In the genomic region with DNA sequence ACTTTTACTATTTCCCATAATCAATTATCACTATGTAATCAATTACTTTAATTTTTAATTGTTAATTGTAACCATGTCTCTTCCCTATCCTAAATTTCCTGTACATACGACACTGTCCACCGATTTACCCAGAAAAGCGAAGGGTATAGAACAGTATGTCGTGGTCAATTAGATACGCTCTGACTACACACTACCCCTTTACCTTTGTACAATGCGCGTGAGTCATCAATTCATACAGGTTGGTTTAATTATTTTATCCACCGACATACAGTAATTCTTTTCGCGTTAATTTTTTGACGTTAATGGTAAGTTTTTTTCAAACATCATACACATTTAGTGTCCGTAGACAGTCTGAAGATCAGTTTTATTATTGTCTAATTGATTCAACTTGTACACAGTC, we compare ENCODE assay signal across 2 worm cellular contexts.
TF ChIP-seq lines count a peak whose summit lies in the region.

No protein-coding gene starts in this region.

TF ChIP-seq in whole organism, L1 larva, 84 proteins besides CTCF, POLR2A, EP300 and RAD21 (continued from another document):
- TF ChIP-seq grh-1 (GFP tag; IDR thresholded peaks at IDR 0.05; lab: Robert Waterston, UW) (peak; percentile 89), fkh-8 (tag; optimal IDR thresholded peaks at IDR 0.05; lab: Kevin White, UChicago) (no peak), nhr-28 (tag; optimal IDR thresholded peaks at IDR 0.05; lab: Kevin White, UChicago) (no peak), jun-1 (tag; optimal IDR thresholded peaks at IDR 0.05; lab: Kevin White, UChicago) (peak; percentile 96), elt-2 (tag; optimal IDR thresholded peaks at IDR 0.05; lab: Kevin White, UChicago) (peak; percentile 92), sox-4 (tag; optimal IDR thresholded peaks at IDR 0.05; lab: Kevin White, UChicago) (peak; percentile 48), swsn-7 (tag; optimal IDR thresholded peaks at IDR 0.05; lab: Kevin White, UChicago) (peak; percentile 81), nhr-20 (tag; optimal IDR thresholded peaks at IDR 0.05; lab: Kevin White, UChicago) (peak; percentile 95), vab-15 (tag; optimal IDR thresholded peaks at IDR 0.05; lab: Kevin White, UChicago) (peak; percentile 55), elt-3 (tag; optimal IDR thresholded peaks at IDR 0.05; lab: Kevin White, UChicago) (peak in 5 of 6 experiments; percentile 17 to 98 (median 85)), ces-1 (GFP tag; optimal IDR thresholded peaks at IDR 0.05; lab: Kevin White, UChicago) (no peak), C34B4.2 (tag; optimal IDR thresholded peaks at IDR 0.05; lab: Kevin White, UChicago) (no peak), lin-35 (GFP tag; optimal IDR thresholded peaks at IDR 0.05; lab: Kevin White, UChicago) (peak; percentile 54 to 91), nhr-12 (tag; optimal IDR thresholded peaks at IDR 0.05; lab: Kevin White, UChicago) (no peak), lin-15B (tag; optimal IDR thresholded peaks at IDR 0.05; lab: Kevin White, UChicago) (no peak), nhr-85 (tag; lab: Kevin White, UChicago) (peak; percentile 96), xbp-1 (tag; optimal IDR thresholded peaks at IDR 0.05; lab: Kevin White, UChicago) (peak; percentile 94), snu-23 (GFP tag; optimal IDR thresholded peaks at IDR 0.05; lab: Kevin White, UChicago) (peak; percentile 96), nhr-76 (tag; optimal IDR thresholded peaks at IDR 0.05; lab: Kevin White, UChicago) (no peak), ama-1 (optimal IDR thresholded peaks at IDR 0.05; lab: Kevin White, UChicago) (no peak), fos-1 (tag; optimal IDR thresholded peaks at IDR 0.05; lab: Kevin White, UChicago) (peak; percentile 89), hlh-17 (GFP tag; optimal IDR thresholded peaks at IDR 0.05; lab: Kevin White, UChicago; ENCODE audit: borderline replicate concordance) (no peak), pag-3 (tag; optimal IDR thresholded peaks at IDR 0.05; lab: Kevin White, UChicago; ENCODE audit: borderline replicate concordance, insufficient read depth) (no peak), unc-62 (GFP tag; optimal IDR thresholded peaks at IDR 0.05; lab: Kevin White, UChicago) (no peak)

TF ChIP-seq in whole organism, young adult, 124 proteins besides CTCF, POLR2A, EP300 and RAD21 (continued from another document):
- TF ChIP-seq lin-26 (GFP tag; IDR thresholded peaks at IDR 0.05; lab: Robert Waterston, UW) (peak; percentile 65; the same call in 1 of the 2 replicates), ceh-40 (GFP tag; IDR thresholded peaks at IDR 0.05; lab: Robert Waterston, UW) (0 out of 2 replicates have a peak, but pooled peaks have one; percentile 31), C17E4.6 (GFP tag; IDR thresholded peaks at IDR 0.05; lab: Robert Waterston, UW) (peak; percentile 69; the same call in 1 of the 2 replicates), let-607 (tag; optimal IDR thresholded peaks at IDR 0.05; lab: Kevin White, UChicago) (peak in 1 of 2 experiments; percentile 88), akir-1 (GFP tag; optimal IDR thresholded peaks at IDR 0.05; lab: Kevin White, UChicago) (peak; percentile 49), chd-7 (tag; optimal IDR thresholded peaks at IDR 0.05; lab: Kevin White, UChicago) (no peak), hlh-12 (tag; optimal IDR thresholded peaks at IDR 0.05; lab: Kevin White, UChicago) (no peak), sdz-38 (tag; optimal IDR thresholded peaks at IDR 0.05; lab: Kevin White, UChicago) (no peak)
